Worm (Caenorhabditis elegans): ENCODE results near the gene C17G1.14.

The C17G1.14 gene

ce11 chrX:9958561-9958960 lies 19.9 kb downstream of the C17G1.14 start, which contains the start of gene ZC506.1:
ZC506.1 (plus strand) TSS chrX:9958960.
- TF ChIP-seq lsy-2 (tag; optimal IDR thresholded peaks at IDR 0.05) (peak; percentile 73), lin-13 (tag; optimal IDR thresholded peaks at IDR 0.05) (peak; percentile 89), mls-2 (tag; optimal IDR thresholded peaks at IDR 0.05) (peak; percentile 87), sem-2 (GFP tag; optimal IDR thresholded peaks at IDR 0.05) (no peak), bed-3 (GFP tag; optimal IDR thresholded peaks at IDR 0.05) (no peak), M03D4.4 (tag; optimal IDR thresholded peaks at IDR 0.05) (peak; percentile 70), drap-1 (GFP tag; optimal IDR thresholded peaks at IDR 0.05) (peak; percentile 76), lin-32 (GFP tag; optimal IDR thresholded peaks at IDR 0.05) (no peak), nhr-12 (tag; optimal IDR thresholded peaks at IDR 0.05) (no peak), cnd-1 (tag; optimal IDR thresholded peaks at IDR 0.05) (peak; percentile 83), zip-8 (tag; optimal IDR thresholded peaks at IDR 0.05) (no peak), ceh-39 (tag; optimal IDR thresholded peaks at IDR 0.05) (peak; percentile 89), nhr-237 (tag; optimal IDR thresholded peaks at IDR 0.05) (peak; percentile 90), mab-5 (tag; optimal IDR thresholded peaks at IDR 0.05) (no peak), mep-1 (tag; optimal IDR thresholded peaks at IDR 0.05) (peak; percentile 98), elt-3 (tag; optimal IDR thresholded peaks at IDR 0.05) (peak; percentile 22), flh-1 (GFP tag; optimal IDR thresholded peaks at IDR 0.05) (no peak), elt-1 (tag; optimal IDR thresholded peaks at IDR 0.05; ENCODE audit: borderline replicate concordance, insufficient read depth) (no peak), nhr-28 (tag; optimal IDR thresholded peaks at IDR 0.05) (no peak), hlh-1 (tag; optimal IDR thresholded peaks at IDR 0.05) (peak; percentile 84), pha-4 (tag; optimal IDR thresholded peaks at IDR 0.05) (peak; percentile 94), sptf-1 (tag; optimal IDR thresholded peaks at IDR 0.05) (peak; percentile 81), snpc-4 (tag; optimal IDR thresholded peaks at IDR 0.05) (no peak), ceh-83 (GFP tag; optimal IDR thresholded peaks at IDR 0.05) (no peak), ces-1 (GFP tag; optimal IDR thresholded peaks at IDR 0.05) (peak; percentile 81), tbx-8 (GFP tag; optimal IDR thresholded peaks at IDR 0.05) (no peak), nhr-2 (tag; optimal IDR thresholded peaks at IDR 0.05) (no peak), unc-39 (tag; optimal IDR thresholded peaks at IDR 0.05) (no peak), blmp-1 (tag; optimal IDR thresholded peaks at IDR 0.05) (no peak), unc-120 (tag; optimal IDR thresholded peaks at IDR 0.05; ENCODE audit: poor library complexity, severe bottlenecking) (peak; percentile 78), unc-62 (GFP tag; optimal IDR thresholded peaks at IDR 0.05) (peak; percentile 82), ztf-11 (tag; optimal IDR thresholded peaks at IDR 0.05) (peak; percentile 83), ceh-43 (GFP tag; optimal IDR thresholded peaks at IDR 0.05) (peak; percentile 10), nhr-76 (tag; optimal IDR thresholded peaks at IDR 0.05) (no peak), ham-2 (GFP tag; optimal IDR thresholded peaks at IDR 0.05) (peak; percentile 8)

ce11 chrX:9962535-9962934 lies 23.9 kb downstream of the C17G1.14 start:
- TF ChIP-seq sem-2 (GFP tag; optimal IDR thresholded peaks at IDR 0.05) = no peak
- TF ChIP-seq snpc-4 (tag; optimal IDR thresholded peaks at IDR 0.05) = no peak
- TF ChIP-seq flh-1 (GFP tag; optimal IDR thresholded peaks at IDR 0.05) = no peak
- no peak for TF ChIP-seq hlh-1 (tag; optimal IDR thresholded peaks at IDR 0.05)
- TF ChIP-seq tbx-8 (GFP tag; optimal IDR thresholded peaks at IDR 0.05) = no peak
- no peak for TF ChIP-seq pha-4 (tag; optimal IDR thresholded peaks at IDR 0.05)
- TF ChIP-seq cnd-1 (tag; optimal IDR thresholded peaks at IDR 0.05) = no peak
- no peak for TF ChIP-seq unc-62 (GFP tag; optimal IDR thresholded peaks at IDR 0.05)
- no peak for TF ChIP-seq unc-39 (tag; optimal IDR thresholded peaks at IDR 0.05)
- TF ChIP-seq zip-8 (tag; optimal IDR thresholded peaks at IDR 0.05) = no peak
- TF ChIP-seq bed-3 (GFP tag; optimal IDR thresholded peaks at IDR 0.05) = no peak
- TF ChIP-seq nhr-237 (tag; optimal IDR thresholded peaks at IDR 0.05) = no peak

DNA sequence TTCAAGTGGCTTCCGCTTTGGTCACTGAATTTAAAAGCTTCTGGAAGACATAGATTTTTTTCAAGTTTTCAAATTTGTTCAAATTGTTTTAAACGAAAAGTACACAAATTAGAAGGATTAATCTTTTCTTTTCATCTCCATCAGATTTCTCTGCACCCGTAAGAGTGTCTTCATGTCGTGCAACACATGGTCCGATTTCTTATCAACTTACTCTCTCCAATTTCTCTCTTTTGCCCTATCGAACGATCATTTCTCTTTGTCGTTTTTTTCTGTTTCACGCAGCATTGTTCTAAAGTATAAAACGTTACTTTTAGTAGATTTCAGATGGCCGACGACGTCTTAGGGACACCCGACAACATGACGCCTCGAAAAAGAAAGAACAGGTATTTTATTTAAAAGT lies 26.7 kb downstream of the C17G1.14 start, which contains the start of gene pssy-1:
Gene pssy-1, plus strand, starts transcription at position 318 of the 400 bp plus-strand sequence.
- no peak for TF ChIP-seq zip-8 (tag; optimal IDR thresholded peaks at IDR 0.05)
- TF ChIP-seq sptf-1 (tag; optimal IDR thresholded peaks at IDR 0.05) = no peak
- TF ChIP-seq mls-2 (tag; optimal IDR thresholded peaks at IDR 0.05) = no peak
- no peak for TF ChIP-seq tbx-8 (GFP tag; optimal IDR thresholded peaks at IDR 0.05)
- peak; percentile 64 for TF ChIP-seq elt-1 (tag; optimal IDR thresholded peaks at IDR 0.05; ENCODE audit: borderline replicate concordance, insufficient read depth)

ce11 chrX:9976206-9976605 lies 37.6 kb downstream of the C17G1.14 start, which contains the start of gene mgl-1:
mgl-1 (minus strand) TSS chrX:9976306.
- TF ChIP-seq mab-5 (tag; optimal IDR thresholded peaks at IDR 0.05) (no peak), lsy-2 (tag; optimal IDR thresholded peaks at IDR 0.05) (no peak), M03D4.4 (tag; optimal IDR thresholded peaks at IDR 0.05) (no peak), unc-62 (GFP tag; optimal IDR thresholded peaks at IDR 0.05) (no peak), lin-13 (tag; optimal IDR thresholded peaks at IDR 0.05) (no peak), drap-1 (GFP tag; optimal IDR thresholded peaks at IDR 0.05) (no peak), ztf-11 (tag; optimal IDR thresholded peaks at IDR 0.05) (no peak), unc-120 (tag; optimal IDR thresholded peaks at IDR 0.05; ENCODE audit: poor library complexity, severe bottlenecking) (no peak), sem-2 (GFP tag; optimal IDR thresholded peaks at IDR 0.05) (no peak), nhr-2 (tag; optimal IDR thresholded peaks at IDR 0.05) (no peak), nhr-76 (tag; optimal IDR thresholded peaks at IDR 0.05) (no peak), sptf-1 (tag; optimal IDR thresholded peaks at IDR 0.05) (no peak), pha-4 (tag; optimal IDR thresholded peaks at IDR 0.05) (no peak), blmp-1 (tag; optimal IDR thresholded peaks at IDR 0.05) (no peak), ham-2 (GFP tag; optimal IDR thresholded peaks at IDR 0.05) (no peak), ces-1 (GFP tag; optimal IDR thresholded peaks at IDR 0.05) (no peak)
